Fruit fly (Drosophila melanogaster) whole organism, embryonic: Measurements from ENCODE around the gene IntS10.

ENCODE experiments used
- Bdp1 ChIP-seq: fragments of 200-800 bp; sonication (Bioruptor generic); optimal IDR thresholded peaks from 3 replicates; lab custom pipeline; 2016; ENCODE audit warnings: missing biosample characterization, missing genetic modification characterization
- CG10654 ChIP-seq: fragments of 200-800 bp; sonication (Bioruptor generic); optimal IDR thresholded peaks from 2 replicates; lab custom pipeline; 2016; ENCODE audit warnings: missing biosample characterization, missing genetic modification characterization
- CG14667 ChIP-seq: fragments of 200-800 bp; sonication (Bioruptor generic); IDR thresholded peaks from 2 replicates; pipeline ENCODE4 v1.3.6; 2022; ENCODE audit warnings: missing biosample characterization, missing genetic modification characterization
- CG14965 ChIP-seq: fragments of 200-800 bp; sonication (Bioruptor generic); optimal IDR thresholded peaks from 2 replicates; lab custom pipeline; 2016; ENCODE audit warnings: missing biosample characterization, missing genetic modification characterization, borderline replicate concordance
- CG15479 ChIP-seq: fragments of 200-800 bp; sonication (Bioruptor generic); optimal IDR thresholded peaks from 3 replicates; lab custom pipeline; 2019; ENCODE audit warnings: missing biosample characterization, mild to moderate bottlenecking, missing genetic modification characterization, moderate library complexity
- CG16863 ChIP-seq: fragments of 200-800 bp; sonication (Bioruptor generic); optimal IDR thresholded peaks from 3 replicates; lab custom pipeline; 2016; ENCODE audit warnings: missing biosample characterization, missing genetic modification characterization
- CG1832 ChIP-seq: fragments of 200-800 bp; sonication (Bioruptor generic); optimal IDR thresholded peaks from 2 replicates; lab custom pipeline; 2017; ENCODE audit warnings: missing biosample characterization, mild to moderate bottlenecking, missing genetic modification characterization, inconsistent platforms
- CG2199 ChIP-seq: fragments of 200-800 bp; sonication (Bioruptor generic); IDR thresholded peaks from 3 replicates; pipeline ENCODE4 v1.3.6; 2022; ENCODE audit warnings: missing biosample characterization, missing genetic modification characterization
- CG2202 ChIP-seq: fragments of 200-800 bp; sonication (Bioruptor generic); optimal IDR thresholded peaks from 2 replicates; lab custom pipeline; 2018; ENCODE audit warnings: missing biosample characterization, mild to moderate bottlenecking, missing genetic modification characterization
- CG42726 ChIP-seq: fragments of 200-800 bp; sonication (Bioruptor generic); IDR thresholded peaks from 2 replicates; pipeline ENCODE4 v1.3.6; 2022; ENCODE audit warnings: missing biosample characterization, missing genetic modification characterization; ENCODE audit not compliant: partially characterized antibody
- CG8281 ChIP-seq: fragments of 200-800 bp; sonication (Bioruptor generic); optimal IDR thresholded peaks from 2 replicates; lab custom pipeline; 2018; ENCODE audit warnings: missing biosample characterization, mild to moderate bottlenecking, missing genetic modification characterization, moderate library complexity
- CoRest ChIP-seq: fragments of 200-800 bp; sonication (Bioruptor generic); optimal IDR thresholded peaks from 3 replicates; lab custom pipeline; 2018; ENCODE audit warnings: missing biosample characterization, mild to moderate bottlenecking, missing genetic modification characterization, moderate library complexity
- D19A ChIP-seq: fragments of 200-800 bp; optimal IDR thresholded peaks from 3 replicates; lab custom pipeline; 2019; ENCODE audit warnings: missing biosample characterization, mild to moderate bottlenecking, missing genetic modification characterization, moderate library complexity
- Ets65A ChIP-seq: fragments of 200-800 bp; sonication (Bioruptor generic); peaks from one replicate; lab custom pipeline; 2016; ENCODE audit warnings: missing biosample characterization, missing genetic modification characterization
- Fer1 ChIP-seq: fragments of 200-800 bp; sonication (Bioruptor generic); optimal IDR thresholded peaks from 2 replicates; lab custom pipeline; 2017; ENCODE audit warnings: missing biosample characterization, mild to moderate bottlenecking, missing genetic modification characterization
- Gug ChIP-seq: fragments of 200-800 bp; sonication (Bioruptor generic); IDR thresholded peaks from 4 replicates; pipeline ENCODE4 v1.3.6; 2022; ENCODE audit warnings: missing biosample characterization, missing genetic modification characterization
- HLH4C ChIP-seq: fragments of 200-800 bp; sonication (Bioruptor generic); IDR thresholded peaks from 3 replicates; pipeline ENCODE4 v1.3.6; 2022; ENCODE audit warnings: missing biosample characterization, missing genetic modification characterization; ENCODE audit not compliant: partially characterized antibody
- HLH54F ChIP-seq: fragments of 200-800 bp; sonication (Bioruptor generic); optimal IDR thresholded peaks from 3 replicates; lab custom pipeline; 2016; ENCODE audit warnings: missing biosample characterization, missing genetic modification characterization
- Hr78 ChIP-seq, 2 experiments: fragments of 200-800 bp in 1 of 2; fragments of >200 bp in 1 of 2; sonication (Bioruptor generic) in 1 of 2; optimal IDR thresholded peaks; 2 replicates each; lab custom pipeline; 2017 to 2019; ENCODE audit warnings: missing biosample characterization in 2 of 2, missing genetic modification characterization in 2 of 2, mild to moderate bottlenecking in 1 of 2, moderate library complexity in 1 of 2
- MBD-R2 ChIP-seq: fragments of 200-800 bp; sonication (Bioruptor generic); IDR thresholded peaks from 2 replicates; pipeline ENCODE4 v1.3.6; 2022; ENCODE audit warnings: missing biosample characterization, missing genetic modification characterization
- Med ChIP-seq: fragments of 200-800 bp; sonication (Bioruptor generic); peaks from one replicate; lab custom pipeline; 2016; ENCODE audit warnings: missing biosample characterization, missing genetic modification characterization, mild to moderate bottlenecking, inconsistent platforms, moderate library complexity
- Neu2 ChIP-seq: fragments of 200-800 bp; sonication (Bioruptor generic); optimal IDR thresholded peaks from 3 replicates; lab custom pipeline; 2016; ENCODE audit warnings: missing biosample characterization, missing genetic modification characterization, borderline replicate concordance
- ac ChIP-seq: fragments of 200-800 bp; sonication (Bioruptor generic); optimal IDR thresholded peaks from 3 replicates; lab custom pipeline; 2017; ENCODE audit warnings: missing biosample characterization, mild to moderate bottlenecking, missing genetic modification characterization
- cad ChIP-seq: fragments of >200 bp; optimal IDR thresholded peaks from 2 replicates; lab custom pipeline; 2017; ENCODE audit warnings: missing biosample characterization, missing genetic modification characterization
- crc ChIP-seq: fragments of 200-800 bp; sonication (Bioruptor generic); optimal IDR thresholded peaks from 2 replicates; lab custom pipeline; 2016; ENCODE audit warnings: missing biosample characterization, missing genetic modification characterization
- crol ChIP-seq: fragments of 200-800 bp; sonication (Bioruptor generic); IDR thresholded peaks from 2 replicates; pipeline ENCODE4 v1.3.6; 2022; ENCODE audit warnings: missing biosample characterization, missing genetic modification characterization
- cwo ChIP-seq: fragments of 200-800 bp; sonication (Bioruptor generic); optimal IDR thresholded peaks from 3 replicates; lab custom pipeline; 2017; ENCODE audit warnings: missing biosample characterization, missing genetic modification characterization, mild to moderate bottlenecking, moderate library complexity, missing genetic modification reagents
- ems ChIP-seq: fragments of 200-800 bp; sonication (Bioruptor generic); optimal IDR thresholded peaks from 3 replicates; lab custom pipeline; 2016; ENCODE audit warnings: missing biosample characterization, missing genetic modification characterization
- fd3F ChIP-seq: fragments of 200-800 bp; sonication (Bioruptor generic); optimal IDR thresholded peaks from 2 replicates; lab custom pipeline; 2018; ENCODE audit warnings: missing biosample characterization, mild to moderate bottlenecking, missing genetic modification characterization, moderate library complexity
- gcm ChIP-seq: fragments of 200-800 bp; sonication (Bioruptor generic); optimal IDR thresholded peaks from 2 replicates; lab custom pipeline; 2019; ENCODE audit warnings: missing biosample characterization, mild to moderate bottlenecking, missing genetic modification characterization, moderate library complexity
- insv ChIP-seq, 2 experiments: fragments of 200-800 bp; sonication (Bioruptor generic); optimal IDR thresholded peaks; 3 replicates each; lab custom pipeline; 2016 to 2018; ENCODE audit warnings: missing biosample characterization in 2 of 2, missing genetic modification characterization in 2 of 2
- kay ChIP-seq: fragments of 200-800 bp; sonication (Bioruptor generic); optimal IDR thresholded peaks from 2 replicates; lab custom pipeline; 2016; ENCODE audit warnings: missing biosample characterization, missing genetic modification characterization
- kni ChIP-seq: fragments of 200-800 bp; sonication (Bioruptor generic); optimal IDR thresholded peaks from 3 replicates; lab custom pipeline; 2017; ENCODE audit warnings: mild to moderate bottlenecking, missing biosample characterization, missing genetic modification reagents, missing genetic modification characterization
- mld ChIP-seq: fragments of 200-800 bp; sonication (Bioruptor generic); IDR thresholded peaks from 3 replicates; pipeline ENCODE4 v1.3.6; 2022; ENCODE audit warnings: missing biosample characterization, missing genetic modification characterization; ENCODE audit not compliant: partially characterized antibody
- nom ChIP-seq: fragments of 200-800 bp; sonication (Bioruptor generic); optimal IDR thresholded peaks from 2 replicates; lab custom pipeline; 2017; ENCODE audit warnings: missing biosample characterization, missing genetic modification characterization, mild to moderate bottlenecking, moderate library complexity, missing genetic modification reagents
- pan ChIP-seq, 4 experiments: fragments of >200 bp in 3 of 4; fragments of 200-800 bp in 1 of 4; sonication (Bioruptor generic) in 1 of 4; optimal IDR thresholded peaks in 3 of 4; IDR thresholded peaks in 1 of 4; 2 replicates each; pipeline versions ENCODE4 v1.3.6 to Lab custom; 2017 to 2022; ENCODE audit warnings: missing biosample characterization in 2 of 4, missing genetic modification characterization in 2 of 4, mixed read lengths in 1 of 4
- pfk ChIP-seq: fragments of 200-800 bp; sonication (Bioruptor generic); optimal IDR thresholded peaks from 2 replicates; lab custom pipeline; 2018; ENCODE audit warnings: missing biosample characterization, mild to moderate bottlenecking, missing genetic modification characterization, moderate library complexity
- psq ChIP-seq: fragments of 200-800 bp; sonication (Bioruptor generic); optimal IDR thresholded peaks from 2 replicates; lab custom pipeline; 2017; ENCODE audit warnings: missing biosample characterization, missing genetic modification characterization
- ranshi ChIP-seq: fragments of 200-800 bp; sonication (Bioruptor generic); IDR thresholded peaks from 2 replicates; pipeline ENCODE4 v1.3.6; 2022; ENCODE audit warnings: missing biosample characterization, missing genetic modification characterization
- sens ChIP-seq: fragments of 200-800 bp; sonication (Bioruptor generic); peaks from one replicate; lab custom pipeline; 2016; ENCODE audit warnings: missing biosample characterization, missing genetic modification characterization
- slou ChIP-seq: fragments of 200-800 bp; sonication (Bioruptor generic); optimal IDR thresholded peaks from 3 replicates; lab custom pipeline; 2016; ENCODE audit warnings: missing biosample characterization, missing genetic modification characterization
- sug ChIP-seq: fragments of 200-800 bp; optimal IDR thresholded peaks from 2 replicates; lab custom pipeline; 2019; ENCODE audit warnings: missing biosample characterization, mild to moderate bottlenecking, missing genetic modification characterization, moderate library complexity
- unc-4 ChIP-seq: fragments of 200-800 bp; sonication (Bioruptor generic); IDR thresholded peaks from 2 replicates; pipeline ENCODE4 v1.3.6; 2022; ENCODE audit warnings: missing biosample characterization, missing genetic modification characterization; ENCODE audit not compliant: partially characterized antibody
- vvl ChIP-seq: fragments of 200-800 bp; sonication (Bioruptor generic); IDR thresholded peaks from 2 replicates; pipeline ENCODE4 v1.3.6; 2022; ENCODE audit warnings: missing biosample characterization, missing genetic modification characterization

Gene IntS10

dm6 chr3L:3782584-3783218 is 23.8 kb upstream of the IntS10 start:
- TF ChIP-seq insv (GFP tag; optimal IDR thresholded peaks at IDR 0.05; lab: Kevin White, UChicago) (peak in 1 of 2 experiments; percentile 92), ac (GFP tag; lab: Kevin White, UChicago) (peak; percentile 21), Hr78 (GFP tag; optimal IDR thresholded peaks at IDR 0.05; lab: Kevin White, UChicago) (peak in 1 of 2 experiments; percentile 58), CG8281 (tag; lab: Kevin White, UChicago) (peak; percentile 86), CG15479 (GFP tag; lab: Kevin White, UChicago) (peak; percentile 36), psq (peak; percentile 38), unc-4 (GFP tag; lab: Robert Waterston, UW) (no peak), Fer1 (no peak), CG10654 (GFP tag; lab: Kevin White, UChicago) (no peak), CG14965 (GFP tag; lab: Kevin White, UChicago) (no peak), cad (peak; percentile 7), kay (GFP tag; lab: Kevin White, UChicago) (no peak), crol (GFP tag; lab: Robert Waterston, UW) (peak; percentile 19; the same call in 1 of the 2 replicates), Neu2 (GFP tag; lab: Kevin White, UChicago) (no peak), Gug (no peak), kni (GFP tag; lab: Kevin White, UChicago) (peak; percentile 9), nom (GFP tag; lab: Kevin White, UChicago) (peak; percentile 36)

dm6 chr3L:3783436-3783835 is 23.1 kb upstream of the IntS10 start:
- TF ChIP-seq Ets65A (GFP tag; lab: Kevin White, UChicago) (peak; percentile 84), ranshi (no peak), sens (peak; percentile 72), crol (GFP tag; lab: Robert Waterston, UW) (peak; percentile 24)

DNA sequence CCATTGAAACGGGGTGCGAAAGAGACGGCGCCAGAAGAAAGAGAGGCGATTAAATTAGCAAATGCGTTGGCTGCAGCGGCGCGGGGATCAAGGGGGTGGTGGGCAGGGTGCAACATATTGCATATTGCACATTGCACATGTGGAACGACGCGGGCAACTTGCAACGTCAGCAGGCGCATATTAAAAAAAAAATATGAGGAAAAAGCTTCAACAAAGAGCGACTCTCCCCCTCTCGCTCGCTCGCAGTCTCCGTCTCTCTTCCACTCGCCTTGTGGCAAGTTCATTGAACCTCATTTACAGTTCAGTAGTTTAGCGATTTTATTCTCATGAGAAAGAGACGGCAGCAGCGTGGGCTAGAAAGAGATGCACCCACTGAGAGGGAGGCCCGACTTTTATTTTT is 22.5 kb upstream of the IntS10 start:
- TF ChIP-seq HLH4C (GFP tag; lab: Robert Waterston, UW) (peak; percentile 9; the same call in 1 of the 3 replicates), MBD-R2 (GFP tag; lab: Robert Waterston, UW) (no peak), fd3F (no peak), CG42726 (GFP tag; lab: Robert Waterston, UW) (no peak), CG1832 (peak; percentile 54), Med (GFP tag; lab: Kevin White, UChicago) (peak; percentile 16), Bdp1 (no peak), vvl (0 out of 2 replicates have a peak, but pooled peaks have one; percentile 17), CoRest (no peak), gcm (GFP tag; lab: Kevin White, UChicago) (no peak), nom (GFP tag; lab: Kevin White, UChicago) (peak; percentile 28)
- TF ChIP-seq, all 482 proteins: peak for 5

- TF ChIP-seq HLH54F (GFP tag; lab: Kevin White, UChicago) (peak; percentile 93), slou (peak; percentile 85), CG16863 (peak; percentile 96), pan (optimal IDR thresholded peaks at IDR 0.05; lab: Kevin White, UChicago) (no peak), pan (GFP tag; optimal IDR thresholded peaks at IDR 0.05 in 1 of 2, IDR thresholded peaks at IDR 0.05 in 1 of 2) (peak in 1 of 2 experiments; percentile 98), sug (peak; percentile 54), pfk (no peak), mld (GFP tag; lab: Robert Waterston, UW) (no peak), ems (GFP tag; lab: Kevin White, UChicago) (peak; percentile 90), cwo (GFP tag; lab: Kevin White, UChicago) (peak; percentile 79), CG2202 (tag; lab: Kevin White, UChicago) (peak; percentile 86), D19A (peak; percentile 81), crc (GFP tag; lab: Kevin White, UChicago) (peak; percentile 91), CG2199 (GFP tag; lab: Robert Waterston, UW) (peak; percentile 97), CG14667 (GFP tag; lab: Robert Waterston, UW) (peak; percentile 94), fd3F (peak; percentile 83)
These were observed 21.4 kb upstream of the IntS10 start for dm6 chr3L:3785002-3785661.
